Worm (Caenorhabditis elegans) whole organism, early embryonic: Measurements from ENCODE around the gene R74.7.

Source experiments
- ama-1 ChIP-seq: fragments of 150-350 bp; optimal IDR thresholded peaks from 2 replicates; lab custom pipeline; 2014
- ceh-13 ChIP-seq: fragments of 200-800 bp; sonication (Bioruptor generic); optimal IDR thresholded peaks from 2 replicates; lab custom pipeline; 2018; ENCODE audit warnings: mild to moderate bottlenecking, missing genetic modification characterization, missing compliant biosample characterization
- ceh-36 ChIP-seq: sonication (generic microtip); optimal IDR thresholded peaks from 2 replicates; lab custom pipeline; 2016; ENCODE audit warnings: missing genetic modification characterization, inconsistent platforms, missing compliant biosample characterization
- flt-1 ChIP-seq: fragments of 200-800 bp; sonication (Bioruptor generic); IDR thresholded peaks from 2 replicates; pipeline ENCODE4 v1.3.6; 2022; ENCODE audit warnings: missing genetic modification characterization, missing compliant biosample characterization
- hnd-1 ChIP-seq: sonication (generic microtip); optimal IDR thresholded peaks from 2 replicates; lab custom pipeline; 2016; ENCODE audit warnings: missing genetic modification characterization, missing compliant biosample characterization
- scrt-1 ChIP-seq: fragments of 200-800 bp; sonication (Bioruptor generic); IDR thresholded peaks from 2 replicates; pipeline ENCODE4 v1.3.6; 2022; ENCODE audit warnings: missing genetic modification characterization, missing compliant biosample characterization
- tbx-37 ChIP-seq: fragments of 200-800 bp; sonication (Bioruptor generic); conservative IDR thresholded peaks from 2 replicates; pipeline ENCODE4 v1.3.6; 2022; ENCODE audit warnings: missing genetic modification reagents, missing genetic modification characterization, missing compliant biosample characterization

- no peak for TF ChIP-seq ceh-36 (tag; lab: Kevin White, UChicago)
- no peak for TF ChIP-seq ama-1 (lab: Kevin White, UChicago)
- no peak for TF ChIP-seq scrt-1 (GFP tag; lab: Robert Waterston, UW)
- no peak for TF ChIP-seq ceh-13 (GFP tag; lab: Kevin White, UChicago)
- TF ChIP-seq flt-1 (GFP tag; lab: Robert Waterston, UW): no peak
- TF ChIP-seq hnd-1: no peak
- no peak for TF ChIP-seq tbx-37
Observed at ce11 chrIII:4187845-4188244, 16.4 kb upstream of the R74.7 start, which contains the start of gene R74.2.
